Worm (Caenorhabditis elegans): ENCODE measurements around the gene dhs-22.

DNA sequence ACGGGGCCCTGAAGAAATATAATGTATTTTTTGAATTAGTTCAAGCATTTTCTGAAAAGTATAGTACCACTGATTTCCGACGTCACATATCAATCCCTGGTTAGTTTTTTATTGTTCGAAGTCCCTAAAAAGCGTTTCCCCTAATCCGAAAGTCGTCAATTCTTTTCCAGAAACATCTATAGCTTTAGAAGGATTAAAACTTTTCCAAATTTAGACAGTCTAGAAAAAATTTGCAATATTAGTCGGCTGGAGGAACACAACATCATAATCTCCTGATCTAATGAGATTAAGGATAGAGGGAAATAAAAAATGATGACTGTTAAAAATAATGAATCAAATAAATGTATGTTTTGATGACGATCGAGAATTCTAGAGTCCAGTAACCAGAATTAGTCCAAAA lies 43.2 kb downstream of the dhs-22 start:
- TF ChIP-seq dao-5 (tag; optimal IDR thresholded peaks at IDR 0.05) (no peak), him-1 (tag; optimal IDR thresholded peaks at IDR 0.05) (no peak)

Measured in whole organism, L4/young adult.